Worm (Caenorhabditis elegans) whole organism, late embryonic: Measurements from ENCODE around the gene blos-4.

ENCODE experiments used
- F13H6.1 ChIP-seq: sonication (generic microtip); optimal IDR thresholded peaks from 2 replicates; lab custom pipeline; 2016; ENCODE audit warnings: missing genetic modification characterization, missing compliant biosample characterization
- K09A11.1 ChIP-seq: sonication (generic microtip); optimal IDR thresholded peaks from 2 replicates; lab custom pipeline; 2017; ENCODE audit warnings: antibody characterized with exemption, mild to moderate bottlenecking, missing genetic modification characterization, missing compliant biosample characterization; ENCODE audit not compliant: insufficient read depth
- T23F11.4 ChIP-seq: fragments of 200-800 bp; sonication (Bioruptor generic); optimal IDR thresholded peaks from 2 replicates; lab custom pipeline; 2018; ENCODE audit warnings: mild to moderate bottlenecking, missing genetic modification characterization, missing compliant biosample characterization
- Y22D7AL.16 ChIP-seq: sonication (generic microtip); optimal IDR thresholded peaks from 2 replicates; lab custom pipeline; 2016; ENCODE audit warnings: missing genetic modification characterization, missing compliant biosample characterization
- ahr-1 ChIP-seq: sonication (generic microtip); optimal IDR thresholded peaks from 2 replicates; lab custom pipeline; 2016; ENCODE audit warnings: missing genetic modification characterization, missing compliant biosample characterization
- ceh-18 ChIP-seq: sonication (generic microtip); optimal IDR thresholded peaks from 2 replicates; lab custom pipeline; 2016; ENCODE audit warnings: missing genetic modification characterization, missing compliant biosample characterization
- ceh-2 ChIP-seq: sonication (generic microtip); optimal IDR thresholded peaks from 2 replicates; lab custom pipeline; 2016; ENCODE audit warnings: missing genotype, missing genetic modification characterization, missing compliant biosample characterization
- ceh-24 ChIP-seq: sonication (generic microtip); optimal IDR thresholded peaks from 2 replicates; lab custom pipeline; 2016; ENCODE audit warnings: mild to moderate bottlenecking, missing genetic modification characterization, missing compliant biosample characterization
- ceh-34 ChIP-seq: sonication (generic microtip); optimal IDR thresholded peaks from 2 replicates; lab custom pipeline; 2016; ENCODE audit warnings: mild to moderate bottlenecking, missing genetic modification characterization, missing compliant biosample characterization
- ceh-45 ChIP-seq: fragments of 200-800 bp; sonication (Bioruptor generic); IDR thresholded peaks from 2 replicates; pipeline ENCODE4 v1.3.6; 2022; ENCODE audit warnings: missing genetic modification reagents, missing genetic modification characterization, missing compliant biosample characterization
- ceh-48 ChIP-seq: sonication (generic microtip); optimal IDR thresholded peaks from 2 replicates; lab custom pipeline; 2016; ENCODE audit warnings: missing genetic modification characterization, inconsistent platforms, missing compliant biosample characterization
- dve-1 ChIP-seq: sonication (generic microtip); optimal IDR thresholded peaks from 2 replicates; lab custom pipeline; 2017; ENCODE audit warnings: antibody characterized with exemption, mild to moderate bottlenecking, missing genetic modification characterization, missing compliant biosample characterization
- elt-2 ChIP-seq: sonication (generic microtip); optimal IDR thresholded peaks from 2 replicates; lab custom pipeline; 2016; ENCODE audit warnings: missing genetic modification reagents, missing genetic modification characterization, missing compliant biosample characterization
- ets-4 ChIP-seq: sonication (generic microtip); optimal IDR thresholded peaks from 2 replicates; lab custom pipeline; 2016; ENCODE audit warnings: missing genetic modification characterization, missing compliant biosample characterization
- fax-1 ChIP-seq: sonication (generic microtip); optimal IDR thresholded peaks from 2 replicates; lab custom pipeline; 2016; ENCODE audit warnings: missing genotype, missing genetic modification characterization, missing compliant biosample characterization
- hlh-13 ChIP-seq: fragments of 200-800 bp; sonication (Bioruptor generic); optimal IDR thresholded peaks from 2 replicates; lab custom pipeline; 2018; ENCODE audit warnings: mild to moderate bottlenecking, missing genetic modification characterization, missing compliant biosample characterization
- hlh-30 ChIP-seq: sonication (generic microtip); optimal IDR thresholded peaks from 2 replicates; lab custom pipeline; 2017; ENCODE audit warnings: antibody characterized with exemption, missing genetic modification characterization, missing compliant biosample characterization; ENCODE audit not compliant: insufficient read depth
- hlh-6 ChIP-seq: sonication (generic microtip); optimal IDR thresholded peaks from 2 replicates; lab custom pipeline; 2016; ENCODE audit warnings: missing genotype, missing genetic modification characterization, missing compliant biosample characterization
- lim-6 ChIP-seq: sonication (generic microtip); optimal IDR thresholded peaks from 2 replicates; lab custom pipeline; 2016; ENCODE audit warnings: missing genetic modification characterization, missing compliant biosample characterization
- lin-11 ChIP-seq: fragments of 200-800 bp; sonication (Bioruptor generic); optimal IDR thresholded peaks from 2 replicates; lab custom pipeline; 2018; ENCODE audit warnings: mild to moderate bottlenecking, missing genetic modification characterization, missing compliant biosample characterization
- nhr-11 ChIP-seq: fragments of 150-350 bp; optimal IDR thresholded peaks from 2 replicates; lab custom pipeline; 2014; ENCODE audit warnings: missing biosample characterization, missing genetic modification characterization
- npax-4 ChIP-seq: sonication (generic microtip); optimal IDR thresholded peaks from 2 replicates; lab custom pipeline; 2016; ENCODE audit warnings: missing genetic modification characterization, missing compliant biosample characterization
- odd-2 ChIP-seq: sonication (generic microtip); optimal IDR thresholded peaks from 2 replicates; lab custom pipeline; 2017; ENCODE audit warnings: antibody characterized with exemption, mild to moderate bottlenecking, missing genetic modification characterization, missing compliant biosample characterization
- pag-3 ChIP-seq: sonication (generic microtip); optimal IDR thresholded peaks from 2 replicates; lab custom pipeline; 2016; ENCODE audit warnings: missing compliant biosample characterization, missing genetic modification characterization, borderline replicate concordance
- pqm-1 ChIP-seq: sonication (generic microtip); optimal IDR thresholded peaks from 2 replicates; lab custom pipeline; 2016; ENCODE audit warnings: missing genetic modification characterization, missing compliant biosample characterization
- pros-1 ChIP-seq: fragments of 150-350 bp; optimal IDR thresholded peaks from 2 replicates; lab custom pipeline; 2014; ENCODE audit warnings: missing biosample characterization, missing genetic modification reagents, missing genetic modification characterization
- ref-2 ChIP-seq: sonication (generic microtip); optimal IDR thresholded peaks from 2 replicates; lab custom pipeline; 2016; ENCODE audit warnings: missing genetic modification characterization, missing compliant biosample characterization
- rnt-1 ChIP-seq: sonication (generic microtip); optimal IDR thresholded peaks from 2 replicates; lab custom pipeline; 2016; ENCODE audit warnings: missing genetic modification characterization, missing compliant biosample characterization
- sox-4 ChIP-seq: sonication (generic microtip); optimal IDR thresholded peaks from 2 replicates; lab custom pipeline; 2017; ENCODE audit warnings: mild to moderate bottlenecking, missing genetic modification characterization, inconsistent platforms, missing compliant biosample characterization
- syd-9 ChIP-seq: sonication (generic microtip); optimal IDR thresholded peaks from 2 replicates; lab custom pipeline; 2016; ENCODE audit warnings: mild to moderate bottlenecking, missing genetic modification characterization, moderate library complexity, missing compliant biosample characterization
- tbx-2 ChIP-seq: sonication (generic microtip); optimal IDR thresholded peaks from 2 replicates; lab custom pipeline; 2016; ENCODE audit warnings: missing genetic modification characterization, missing compliant biosample characterization
- unc-55 ChIP-seq: sonication (generic microtip); optimal IDR thresholded peaks from 2 replicates; lab custom pipeline; 2017; ENCODE audit warnings: missing biosample characterization, missing genetic modification reagents, missing genetic modification characterization
- unc-86 ChIP-seq: sonication (generic microtip); optimal IDR thresholded peaks from 2 replicates; lab custom pipeline; 2016; ENCODE audit warnings: missing genetic modification characterization, missing compliant biosample characterization
- zip-5 ChIP-seq: sonication (generic microtip); optimal IDR thresholded peaks from 2 replicates; lab custom pipeline; 2016; ENCODE audit warnings: missing genetic modification characterization, missing compliant biosample characterization
- ztf-16 ChIP-seq: sonication (generic microtip); optimal IDR thresholded peaks from 2 replicates; lab custom pipeline; 2017; ENCODE audit warnings: missing genetic modification characterization, missing compliant biosample characterization

blos-4 gene

ce11 chrII:6281903-6282302, 36.9 kb downstream of the blos-4 start:
- TF ChIP-seq ets-4 (tag; lab: Kevin White, UChicago) (no peak), lim-6 (tag; lab: Kevin White, UChicago) (no peak), ceh-18 (tag; lab: Kevin White, UChicago) (no peak), npax-4 (tag; lab: Kevin White, UChicago) (no peak), dve-1 (no peak), ceh-45 (GFP tag; lab: Robert Waterston, UW) (no peak), K09A11.1 (tag; lab: Kevin White, UChicago) (no peak), nhr-11 (tag; lab: Kevin White, UChicago) (no peak), ceh-2 (tag; lab: Kevin White, UChicago) (no peak), lin-11 (tag; lab: Kevin White, UChicago) (no peak), Y22D7AL.16 (tag; lab: Kevin White, UChicago) (no peak), rnt-1 (no peak)

ce11 chrII:6283074-6283473, 38.0 kb downstream of the blos-4 start, which contains the start of gene F13H8.1:
F13H8.1 (plus strand) TSS chrII:6283384.
- no peak for TF ChIP-seq npax-4 (tag; lab: Kevin White, UChicago)
- TF ChIP-seq pqm-1: no peak
- TF ChIP-seq ceh-24: no peak
- TF ChIP-seq zip-5 (tag; lab: Kevin White, UChicago): no peak
- TF ChIP-seq ahr-1: no peak

DNA sequence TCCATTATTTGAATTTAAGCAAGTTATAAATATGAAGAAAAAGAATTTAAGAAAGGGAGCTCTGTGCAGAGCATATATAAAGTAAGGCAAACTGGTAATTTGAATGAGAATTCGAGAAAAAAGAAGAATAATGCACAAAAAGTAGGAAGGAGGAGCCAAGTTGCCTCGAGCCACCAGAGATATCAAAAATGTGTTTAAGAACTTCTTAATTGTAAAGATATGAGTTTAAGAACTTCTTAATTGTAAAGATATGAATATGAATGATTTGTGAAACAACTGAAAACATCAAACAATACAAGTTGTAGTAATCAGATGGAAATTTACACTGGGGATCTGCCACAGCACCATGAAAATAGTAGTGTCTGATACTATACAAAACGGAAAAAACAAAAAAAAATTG, 41.8 kb downstream of the blos-4 start, which contains the start of gene F13H8.6:
Gene F13H8.6 (minus strand): TSS at position 101 of the 400 bp plus-strand sequence.
- TF ChIP-seq hlh-13 (GFP tag; lab: Kevin White, UChicago): no peak
- TF ChIP-seq ceh-2 (tag; lab: Kevin White, UChicago): no peak
- TF ChIP-seq ref-2 (tag; lab: Kevin White, UChicago): no peak
- no peak for TF ChIP-seq ceh-34 (tag; lab: Kevin White, UChicago)
- no peak for TF ChIP-seq lin-11 (tag; lab: Kevin White, UChicago)
- TF ChIP-seq elt-2: no peak
- TF ChIP-seq unc-86 (tag; lab: Kevin White, UChicago): no peak
- TF ChIP-seq unc-55 (GFP tag; lab: Kevin White, UChicago): no peak
- TF ChIP-seq syd-9 (tag; lab: Kevin White, UChicago): no peak

- TF ChIP-seq hlh-30 (tag; lab: Kevin White, UChicago) (no peak), hlh-6 (tag; lab: Kevin White, UChicago) (no peak), syd-9 (tag; lab: Kevin White, UChicago) (no peak), ceh-45 (GFP tag; lab: Robert Waterston, UW) (no peak), pag-3 (tag; lab: Kevin White, UChicago) (no peak), T23F11.4 (GFP tag; lab: Kevin White, UChicago) (no peak), pros-1 (tag; lab: Kevin White, UChicago) (no peak), fax-1 (no peak), ztf-16 (tag; lab: Kevin White, UChicago) (no peak), F13H6.1 (tag; lab: Kevin White, UChicago) (no peak), odd-2 (tag; lab: Kevin White, UChicago) (no peak), tbx-2 (tag; lab: Kevin White, UChicago) (no peak), sox-4 (tag; lab: Kevin White, UChicago) (no peak), ceh-48 (tag; lab: Kevin White, UChicago) (no peak)
Observed at ce11 chrII:6288104-6288503, 43.1 kb downstream of the blos-4 start.
